Fruit fly (Drosophila melanogaster) whole organism, embryonic: ENCODE measurements around the gene cic.

ENCODE experiments used
- Abd-B ChIP-seq: fragments of 200-800 bp; sonication (Bioruptor generic); optimal IDR thresholded peaks from 2 replicates; lab custom pipeline; 2018; ENCODE audit warnings: missing biosample characterization, mild to moderate bottlenecking, missing genetic modification characterization, moderate library complexity
- Atf6 ChIP-seq: fragments of 200-800 bp; sonication (Bioruptor generic); IDR thresholded peaks from 2 replicates; pipeline ENCODE4 v1.3.6; 2022; ENCODE audit warnings: missing biosample characterization, missing genetic modification characterization
- CG10209 ChIP-seq: fragments of 200-800 bp; sonication (Bioruptor generic); optimal IDR thresholded peaks from 3 replicates; lab custom pipeline; 2017; ENCODE audit warnings: missing biosample characterization, mild to moderate bottlenecking, missing genetic modification characterization, missing genetic modification reagents
- CG10979 ChIP-seq: fragments of 200-800 bp; sonication (Bioruptor generic); optimal IDR thresholded peaks from 2 replicates; lab custom pipeline; 2018; ENCODE audit warnings: missing biosample characterization, mild to moderate bottlenecking, missing genetic modification characterization, moderate library complexity
- CG11085 ChIP-seq: fragments of 200-800 bp; sonication (Bioruptor generic); IDR thresholded peaks from 2 replicates; pipeline ENCODE4 v1.3.6; 2022; ENCODE audit warnings: missing biosample characterization, missing genetic modification characterization
- CG11504 ChIP-seq: fragments of 200-800 bp; sonication (Bioruptor generic); optimal IDR thresholded peaks from 3 replicates; lab custom pipeline; 2019; ENCODE audit warnings: missing biosample characterization, mild to moderate bottlenecking, missing genetic modification characterization, moderate library complexity
- CG12071 ChIP-seq: fragments of 200-800 bp; sonication (Bioruptor generic); optimal IDR thresholded peaks from 3 replicates; lab custom pipeline; 2018; ENCODE audit warnings: missing biosample characterization, mild to moderate bottlenecking, missing genetic modification characterization
- CG12769 ChIP-seq: fragments of 200-800 bp; sonication (Bioruptor generic); optimal IDR thresholded peaks from 2 replicates; lab custom pipeline; 2019; ENCODE audit warnings: missing biosample characterization, mild to moderate bottlenecking, missing genetic modification characterization, moderate library complexity
- CG15696 ChIP-seq: fragments of 200-800 bp; sonication (Bioruptor generic); optimal IDR thresholded peaks from 2 replicates; lab custom pipeline; 2019; ENCODE audit warnings: missing biosample characterization, mild to moderate bottlenecking, missing genetic modification characterization, moderate library complexity
- CG1603 ChIP-seq: fragments of 200-800 bp; sonication (Bioruptor generic); optimal IDR thresholded peaks from 2 replicates; lab custom pipeline; 2019; ENCODE audit warnings: missing biosample characterization, mild to moderate bottlenecking, missing genetic modification characterization, moderate library complexity
- CG17328 ChIP-seq: fragments of 200-800 bp; sonication (Bioruptor generic); IDR thresholded peaks from 2 replicates; pipeline ENCODE4 v1.3.6; 2022; ENCODE audit warnings: missing biosample characterization, missing genetic modification characterization
- CG17361 ChIP-seq: fragments of 200-800 bp; sonication (Bioruptor generic); IDR thresholded peaks from 3 replicates; pipeline ENCODE4 v1.3.6; 2022; ENCODE audit warnings: missing biosample characterization, missing genetic modification characterization
- CG2120 ChIP-seq: fragments of 200-800 bp; sonication (Bioruptor generic); optimal IDR thresholded peaks from 3 replicates; lab custom pipeline; 2016; ENCODE audit warnings: missing biosample characterization, missing genetic modification characterization
- CG30431 ChIP-seq: fragments of 200-800 bp; sonication (Bioruptor generic); optimal IDR thresholded peaks from 2 replicates; lab custom pipeline; 2017; ENCODE audit warnings: missing biosample characterization, missing genetic modification characterization
- CG4617 ChIP-seq: fragments of 200-800 bp; sonication (Bioruptor generic); optimal IDR thresholded peaks from 3 replicates; lab custom pipeline; 2016; ENCODE audit warnings: missing biosample characterization, missing genetic modification characterization, borderline replicate concordance
- CG6175 ChIP-seq: fragments of 200-800 bp; sonication (Bioruptor generic); IDR thresholded peaks from 3 replicates; pipeline ENCODE4 v1.3.6; 2022; ENCODE audit warnings: missing biosample characterization, missing genetic modification characterization
- CG6689 ChIP-seq: fragments of 200-800 bp; sonication (Bioruptor generic); IDR thresholded peaks from 2 replicates; pipeline ENCODE4 v1.3.6; 2022; ENCODE audit warnings: missing biosample characterization, missing genetic modification characterization
- CG8290 ChIP-seq, 3 experiments: fragments of 200-800 bp; sonication (Bioruptor generic); optimal IDR thresholded peaks; 2 replicates each; lab custom pipeline; 2016 to 2019; ENCODE audit warnings: missing biosample characterization in 3 of 3, missing genetic modification characterization in 3 of 3, mild to moderate bottlenecking in 2 of 3, moderate library complexity in 1 of 3
- E2f2 ChIP-seq: fragments of 200-800 bp; sonication (Bioruptor generic); IDR thresholded peaks from 2 replicates; pipeline ENCODE4 v1.3.6; 2022; ENCODE audit warnings: missing biosample characterization, missing genetic modification characterization
- MESR4 ChIP-seq: fragments of 200-800 bp; sonication (Bioruptor generic); optimal IDR thresholded peaks from 2 replicates; lab custom pipeline; 2018; ENCODE audit warnings: missing biosample characterization, mild to moderate bottlenecking, missing genetic modification characterization, moderate library complexity
- Oli ChIP-seq: fragments of 200-800 bp; sonication (Bioruptor generic); optimal IDR thresholded peaks from 2 replicates; lab custom pipeline; 2018; ENCODE audit warnings: missing biosample characterization, mild to moderate bottlenecking, missing genetic modification characterization, moderate library complexity
- Pdp1 ChIP-seq, 2 experiments: fragments of 200-800 bp; sonication (Bioruptor generic); optimal IDR thresholded peaks; 3 replicates each; lab custom pipeline; 2016; ENCODE audit warnings: missing biosample characterization in 2 of 2, missing genetic modification characterization in 2 of 2, mild to moderate bottlenecking in 1 of 2, moderate library complexity in 1 of 2
- Sox102F ChIP-seq: fragments of 200-800 bp; sonication (Bioruptor generic); optimal IDR thresholded peaks from 2 replicates; lab custom pipeline; 2018; ENCODE audit warnings: missing biosample characterization, mild to moderate bottlenecking, missing genetic modification characterization, moderate library complexity
- Spps ChIP-seq: fragments of 200-800 bp; sonication (Bioruptor generic); optimal IDR thresholded peaks from 2 replicates; lab custom pipeline; 2018; ENCODE audit warnings: missing biosample characterization, mild to moderate bottlenecking, missing genetic modification characterization
- az2 ChIP-seq: fragments of 200-800 bp; sonication (Bioruptor generic); optimal IDR thresholded peaks from 3 replicates; lab custom pipeline; 2016; ENCODE audit warnings: missing biosample characterization, missing genetic modification characterization
- chm ChIP-seq: fragments of 200-800 bp; sonication (Bioruptor generic); IDR thresholded peaks from 2 replicates; pipeline ENCODE4 v1.3.6; 2022; ENCODE audit warnings: missing biosample characterization, missing genetic modification characterization
- ci ChIP-seq: fragments of 200-800 bp; sonication (Bioruptor generic); IDR thresholded peaks from 3 replicates; pipeline ENCODE4 v1.3.6; 2022; ENCODE audit warnings: missing biosample characterization, missing genetic modification characterization
- fd102C ChIP-seq: fragments of 200-800 bp; sonication (Bioruptor generic); optimal IDR thresholded peaks from 2 replicates; lab custom pipeline; 2018; ENCODE audit warnings: missing biosample characterization, mild to moderate bottlenecking, missing genetic modification characterization, moderate library complexity
- fd64A ChIP-seq: fragments of 200-800 bp; sonication (Bioruptor generic); optimal IDR thresholded peaks from 3 replicates; lab custom pipeline; 2018; ENCODE audit warnings: missing biosample characterization, mild to moderate bottlenecking, missing genetic modification characterization
- fd96Cb ChIP-seq: fragments of 200-800 bp; sonication (Bioruptor generic); optimal IDR thresholded peaks from 2 replicates; lab custom pipeline; 2018; ENCODE audit warnings: missing biosample characterization, mild to moderate bottlenecking, missing genetic modification characterization, moderate library complexity
- grau ChIP-seq: fragments of 200-800 bp; optimal IDR thresholded peaks from 3 replicates; lab custom pipeline; 2019; ENCODE audit warnings: missing biosample characterization, mild to moderate bottlenecking, missing genetic modification characterization, moderate library complexity
- hth ChIP-seq: fragments of >200 bp; optimal IDR thresholded peaks from 2 replicates; lab custom pipeline; 2017; ENCODE audit warnings: inconsistent platforms
- prd ChIP-seq, 3 experiments: fragments of >200 bp in 2 of 3; fragments of 200-800 bp in 1 of 3; sonication (Bioruptor generic) in 1 of 3; optimal IDR thresholded peaks in 2 of 3; IDR thresholded peaks in 1 of 3; 2 replicates in 2 of 3; 3 replicates in 1 of 3; pipeline versions ENCODE4 v1.3.6 to Lab custom; 2017 to 2022; ENCODE audit warnings: missing biosample characterization in 1 of 3, missing genetic modification characterization in 1 of 3
- ranshi ChIP-seq: fragments of 200-800 bp; sonication (Bioruptor generic); IDR thresholded peaks from 2 replicates; pipeline ENCODE4 v1.3.6; 2022; ENCODE audit warnings: missing biosample characterization, missing genetic modification characterization
- row ChIP-seq: fragments of 200-800 bp; sonication (Bioruptor generic); IDR thresholded peaks from 3 replicates; pipeline ENCODE4 v1.3.6; 2022; ENCODE audit warnings: missing biosample characterization, missing genetic modification characterization
- run ChIP-seq: fragments of 200-800 bp; sonication (Bioruptor generic); optimal IDR thresholded peaks from 3 replicates; lab custom pipeline; 2018; ENCODE audit warnings: missing biosample characterization, mild to moderate bottlenecking, missing genetic modification characterization
- schlank ChIP-seq: fragments of 200-800 bp; sonication (Bioruptor generic); optimal IDR thresholded peaks from 2 replicates; lab custom pipeline; 2018; ENCODE audit warnings: missing biosample characterization, mild to moderate bottlenecking, missing genetic modification characterization
- sd ChIP-seq: fragments of 200-800 bp; sonication (Bioruptor generic); optimal IDR thresholded peaks from 3 replicates; lab custom pipeline; 2018; ENCODE audit warnings: missing biosample characterization, mild to moderate bottlenecking, missing genetic modification characterization, moderate library complexity
- slbo ChIP-seq: fragments of 200-800 bp; sonication (Bioruptor generic); IDR thresholded peaks from 2 replicates; pipeline ENCODE4 v1.3.6; 2022; ENCODE audit warnings: missing biosample characterization, missing genetic modification characterization
- stwl ChIP-seq: fragments of 200-800 bp; sonication (Bioruptor generic); optimal IDR thresholded peaks from 3 replicates; lab custom pipeline; 2018; ENCODE audit warnings: missing biosample characterization, mild to moderate bottlenecking, missing genetic modification characterization, moderate library complexity
- tin ChIP-seq: fragments of 200-800 bp; sonication (Bioruptor generic); optimal IDR thresholded peaks from 3 replicates; lab custom pipeline; 2016; ENCODE audit warnings: missing biosample characterization, missing genetic modification characterization
- ttk ChIP-seq: fragments of 200-800 bp; sonication (Bioruptor generic); IDR thresholded peaks from 2 replicates; pipeline ENCODE4 v2.1.2; 2022; ENCODE audit warnings: missing biosample characterization, missing genetic modification characterization
- twi ChIP-seq: fragments of 200-800 bp; optimal IDR thresholded peaks from 2 replicates; lab custom pipeline; 2019; ENCODE audit warnings: missing biosample characterization, mild to moderate bottlenecking, missing genetic modification characterization, moderate library complexity
- tx ChIP-seq: fragments of 200-800 bp; sonication (Bioruptor generic); optimal IDR thresholded peaks from 2 replicates; lab custom pipeline; 2016; ENCODE audit warnings: missing biosample characterization, missing genetic modification characterization
- usp ChIP-seq: fragments of >200 bp; optimal IDR thresholded peaks from 2 replicates; lab custom pipeline; 2017; ENCODE audit warnings: missing biosample characterization, missing genetic modification characterization
- vvl ChIP-seq: fragments of 200-800 bp; sonication (Bioruptor generic); IDR thresholded peaks from 2 replicates; pipeline ENCODE4 v1.3.6; 2022; ENCODE audit warnings: missing biosample characterization, missing genetic modification characterization
- wdn ChIP-seq: fragments of 200-800 bp; sonication (Bioruptor generic); IDR thresholded peaks from 2 replicates; pipeline ENCODE4 v1.3.6; 2022; ENCODE audit warnings: missing biosample characterization, missing genetic modification characterization

Gene cic

DNA sequence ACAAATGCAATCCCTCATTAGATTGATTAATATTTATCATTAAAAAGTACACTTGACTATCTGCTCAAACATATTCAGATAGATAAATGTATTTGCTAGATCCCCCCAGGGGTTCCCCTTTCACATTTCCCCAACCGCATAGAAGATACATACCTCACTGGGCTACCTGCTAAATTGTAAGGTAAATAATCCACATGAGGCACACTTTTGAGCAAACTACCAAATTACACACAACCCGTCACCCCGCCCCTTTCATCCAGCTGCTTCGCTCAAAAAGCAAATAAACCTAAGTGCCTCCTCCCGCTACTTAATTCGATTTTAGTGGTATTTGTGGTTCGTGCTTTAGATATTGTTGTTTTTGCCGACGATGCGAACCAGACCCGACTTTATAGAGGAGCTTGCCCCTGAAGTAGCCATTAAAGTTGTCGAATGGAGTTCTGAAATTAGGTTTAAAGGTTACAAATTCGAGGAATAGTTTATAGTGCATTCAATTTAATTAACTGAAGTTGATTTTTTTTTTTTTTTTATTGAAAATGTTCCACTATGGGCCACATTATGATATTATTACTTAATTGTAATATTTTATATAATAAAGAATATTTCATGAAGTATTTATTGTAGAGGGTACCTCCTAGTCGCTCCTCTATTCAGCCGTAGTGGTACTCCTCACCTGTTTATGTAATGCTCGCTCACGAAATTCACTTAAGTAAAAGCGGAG is 10.5 kb downstream of the cic start (continued):
- peak; percentile 15 for TF ChIP-seq run (tag; lab: Kevin White, UChicago)
- TF ChIP-seq MESR4 (GFP tag; lab: Kevin White, UChicago) = no peak
- TF ChIP-seq tin (GFP tag; lab: Kevin White, UChicago) = peak; percentile 18
- peak; percentile 23 for TF ChIP-seq grau (tag; lab: Kevin White, UChicago)
- peak; percentile 37 for TF ChIP-seq CG15696
- peak; percentile 2 for TF ChIP-seq CG2120 (GFP tag; lab: Kevin White, UChicago)
- peak; percentile 39; the same call in 1 of the 2 replicates for TF ChIP-seq CG6689 (GFP tag; lab: Robert Waterston, UW)
- TF ChIP-seq Oli (tag; lab: Kevin White, UChicago) = peak; percentile 40
- no peak for TF ChIP-seq stwl
- TF ChIP-seq CG10209 (GFP tag; lab: Kevin White, UChicago) = peak; percentile 14
- no peak for TF ChIP-seq hth
- TF ChIP-seq fd102C (GFP tag; lab: Kevin White, UChicago) = peak; percentile 9
- TF ChIP-seq CG1603 (tag; lab: Kevin White, UChicago) = peak; percentile 46
- TF ChIP-seq CG4617 = no peak
- no peak for TF ChIP-seq tx (GFP tag; lab: Kevin White, UChicago)
- TF ChIP-seq CG17328 (GFP tag; lab: Robert Waterston, UW) = 0 out of 2 replicates have a peak, but pooled peaks have one; percentile 16
- TF ChIP-seq CG17361 = peak; percentile 53; the same call in 2 of the 3 replicates
- TF ChIP-seq row = peak; percentile 50; the same call in 2 of the 3 replicates
- TF ChIP-seq CG11504 (tag; lab: Kevin White, UChicago) = peak; percentile 37
- peak in 1 of 2 experiments; percentile 81 for TF ChIP-seq Pdp1 (GFP tag; optimal IDR thresholded peaks at IDR 0.05; lab: Kevin White, UChicago)
- TF ChIP-seq CG6175 (GFP tag; lab: Robert Waterston, UW) = no peak
- TF ChIP-seq CG12769 = peak; percentile 75
- 0 out of 2 replicates have a peak, but pooled peaks have one; percentile 18 for TF ChIP-seq ttk (GFP tag; lab: Robert Waterston, UW)
- no peak for TF ChIP-seq Spps
- TF ChIP-seq sd = peak; percentile 23
- peak; percentile 36 for TF ChIP-seq CG10979
- TF ChIP-seq vvl (GFP tag; lab: Robert Waterston, UW) = 0 out of 2 replicates have a peak, but pooled peaks have one; percentile 24
- peak; percentile 12; the same call in 1 of the 2 replicates for TF ChIP-seq slbo
- TF ChIP-seq fd64A (GFP tag; lab: Kevin White, UChicago) = peak; percentile 54
- peak; percentile 48; the same call in 2 of the 3 replicates for TF ChIP-seq ci (GFP tag; lab: Robert Waterston, UW)
- TF ChIP-seq Atf6 = no peak
- no peak for TF ChIP-seq prd (optimal IDR thresholded peaks at IDR 0.05; lab: Kevin White, UChicago)
- TF ChIP-seq prd (GFP tag; IDR thresholded peaks at IDR 0.05; lab: Robert Waterston, UW) = 0 out of 3 replicates have a peak, but pooled peaks have one; percentile 13
- TF ChIP-seq CG8290 (GFP tag; optimal IDR thresholded peaks at IDR 0.05; lab: Kevin White, UChicago) = no peak
- peak in 1 of 2 experiments; percentile 72 for TF ChIP-seq CG8290 (tag; optimal IDR thresholded peaks at IDR 0.05; lab: Kevin White, UChicago)
- no peak for TF ChIP-seq az2 (GFP tag; lab: Kevin White, UChicago)
- 0 out of 2 replicates have a peak, but pooled peaks have one; percentile 11 for TF ChIP-seq ranshi (GFP tag; lab: Robert Waterston, UW)
- TF ChIP-seq CG11085 (GFP tag; lab: Robert Waterston, UW) = no peak
- peak; percentile 26; the same call in 1 of the 2 replicates for TF ChIP-seq E2f2
- TF ChIP-seq wdn = no peak
- peak; percentile 20 for TF ChIP-seq fd96Cb (tag; lab: Kevin White, UChicago)
- no peak for TF ChIP-seq twi (tag; lab: Kevin White, UChicago)
- peak; percentile 45 for TF ChIP-seq CG12071 (GFP tag; lab: Kevin White, UChicago)
- peak; percentile 8 for TF ChIP-seq CG30431
- peak; percentile 42 for TF ChIP-seq schlank (tag; lab: Kevin White, UChicago)
- TF ChIP-seq Sox102F (GFP tag; lab: Kevin White, UChicago) = peak; percentile 55
- peak; percentile 38 for TF ChIP-seq Abd-B (GFP tag; lab: Kevin White, UChicago)
- TF ChIP-seq chm (GFP tag; lab: Robert Waterston, UW) = peak; percentile 42; the same call in 1 of the 2 replicates
- TF ChIP-seq usp (GFP tag; lab: Kevin White, UChicago) = no peak
